Worm (Caenorhabditis elegans) whole organism, L2 larva: ENCODE results near the gene C04E6.8.

Experiments used
- R02D3.7 ChIP-seq: fragments of 150-350 bp; optimal IDR thresholded peaks from 2 replicates; lab custom pipeline; 2014; ENCODE audit warnings: missing biosample characterization, missing genetic modification characterization
- elt-3 ChIP-seq: sonication (generic microtip); optimal IDR thresholded peaks from 2 replicates; lab custom pipeline; 2017; ENCODE audit warnings: missing biosample characterization, missing genetic modification characterization
- lin-39 ChIP-seq: fragments of 150-350 bp; optimal IDR thresholded peaks from 2 replicates; lab custom pipeline; 2014; ENCODE audit warnings: missing biosample characterization, missing genetic modification reagents, missing genetic modification characterization
- nhr-12 ChIP-seq: fragments of 150-350 bp; optimal IDR thresholded peaks from 2 replicates; lab custom pipeline; 2014; ENCODE audit warnings: missing biosample characterization, missing genetic modification characterization

ce11 chrV:5843415-5844337 is 40.0 kb downstream of the C04E6.8 start:
- TF ChIP-seq nhr-12 (tag; lab: Kevin White, UChicago) (no peak), elt-3 (no peak), lin-39 (tag; lab: Kevin White, UChicago) (no peak), R02D3.7 (no peak)
